Fruit fly (Drosophila melanogaster) whole organism, embryonic: ENCODE results near the gene CSN1b.

Source experiments
- Atf3 ChIP-seq: fragments of 200-800 bp; sonication (Bioruptor generic); optimal IDR thresholded peaks from 3 replicates; lab custom pipeline; 2016; ENCODE audit warnings: missing biosample characterization, missing genetic modification characterization
- Awh ChIP-seq: fragments of 200-800 bp; sonication (Bioruptor generic); IDR thresholded peaks from 2 replicates; pipeline ENCODE4, ENCODE4 v1.3.6; 2022; ENCODE audit warnings: missing biosample characterization, missing genetic modification characterization
- B-H2 ChIP-seq: fragments of 200-800 bp; sonication (Bioruptor generic); optimal IDR thresholded peaks from 2 replicates; lab custom pipeline; 2018; ENCODE audit warnings: missing biosample characterization, mild to moderate bottlenecking, missing genetic modification characterization
- CG10543 ChIP-seq: fragments of 200-800 bp; sonication (Bioruptor generic); optimal IDR thresholded peaks from 3 replicates; lab custom pipeline; 2017; ENCODE audit warnings: missing biosample characterization, mild to moderate bottlenecking, missing genetic modification characterization, moderate library complexity
- CG10654 ChIP-seq: fragments of 200-800 bp; sonication (Bioruptor generic); optimal IDR thresholded peaks from 2 replicates; lab custom pipeline; 2016; ENCODE audit warnings: missing biosample characterization, missing genetic modification characterization
- CG11247 ChIP-seq: fragments of 200-800 bp; sonication (Bioruptor generic); IDR thresholded peaks from 2 replicates; pipeline ENCODE4 v1.3.6; 2022; ENCODE audit warnings: missing biosample characterization, missing genetic modification characterization
- CG11456 ChIP-seq: fragments of 200-800 bp; sonication (Bioruptor generic); IDR thresholded peaks from 3 replicates; pipeline ENCODE4 v1.3.6; 2022; ENCODE audit warnings: missing biosample characterization, missing genetic modification characterization
- CG16815 ChIP-seq: fragments of 200-800 bp; sonication (Bioruptor generic); optimal IDR thresholded peaks from 3 replicates; lab custom pipeline; 2017; ENCODE audit warnings: missing biosample characterization, mild to moderate bottlenecking, missing genetic modification characterization
- CG17359 ChIP-seq: fragments of 200-800 bp; sonication (Bioruptor generic); optimal IDR thresholded peaks from 3 replicates; lab custom pipeline; 2018; ENCODE audit warnings: missing biosample characterization, mild to moderate bottlenecking, missing genetic modification characterization, moderate library complexity
- CG18262 ChIP-seq: fragments of 200-800 bp; optimal IDR thresholded peaks from 3 replicates; lab custom pipeline; 2019; ENCODE audit warnings: missing biosample characterization, mild to moderate bottlenecking, missing genetic modification characterization, moderate library complexity
- CG2678 ChIP-seq: fragments of 200-800 bp; sonication (Bioruptor generic); optimal IDR thresholded peaks from 3 replicates; lab custom pipeline; 2019; ENCODE audit warnings: missing biosample characterization, mild to moderate bottlenecking, missing genetic modification characterization, moderate library complexity
- CG32767 ChIP-seq: fragments of 200-800 bp; sonication (Bioruptor generic); IDR thresholded peaks from 2 replicates; pipeline ENCODE4 v1.3.6; 2022; ENCODE audit warnings: missing biosample characterization, missing genetic modification characterization
- CG3407 ChIP-seq: fragments of 200-800 bp; sonication (Bioruptor generic); optimal IDR thresholded peaks from 2 replicates; lab custom pipeline; 2018; ENCODE audit warnings: missing biosample characterization, mild to moderate bottlenecking, missing genetic modification characterization
- CG4328 ChIP-seq: fragments of 200-800 bp; sonication (Bioruptor generic); optimal IDR thresholded peaks from 3 replicates; lab custom pipeline; 2017; ENCODE audit warnings: missing biosample characterization, missing genetic modification reagents, missing genetic modification characterization
- CG4820 ChIP-seq: fragments of 200-800 bp; sonication (Bioruptor generic); optimal IDR thresholded peaks from 3 replicates; lab custom pipeline; 2016; ENCODE audit warnings: missing biosample characterization, missing genetic modification characterization
- CG6765 ChIP-seq: fragments of 200-800 bp; sonication (Bioruptor generic); optimal IDR thresholded peaks from 3 replicates; lab custom pipeline; 2017; ENCODE audit warnings: missing biosample characterization, mild to moderate bottlenecking, missing genetic modification characterization
- CG7786 ChIP-seq: fragments of 200-800 bp; sonication (Bioruptor generic); optimal IDR thresholded peaks from 2 replicates; lab custom pipeline; 2016; ENCODE audit warnings: missing biosample characterization, missing genetic modification characterization
- CG8765 ChIP-seq: fragments of 200-800 bp; sonication (Bioruptor generic); IDR thresholded peaks from 2 replicates; pipeline ENCODE4 v1.3.6; 2022; ENCODE audit warnings: missing biosample characterization, missing genetic modification characterization
- CG9876 ChIP-seq: fragments of 200-800 bp; sonication (Bioruptor generic); optimal IDR thresholded peaks from 2 replicates; lab custom pipeline; 2016; ENCODE audit warnings: missing biosample characterization, missing genetic modification characterization
- D19A ChIP-seq: fragments of 200-800 bp; optimal IDR thresholded peaks from 3 replicates; lab custom pipeline; 2019; ENCODE audit warnings: missing biosample characterization, mild to moderate bottlenecking, missing genetic modification characterization, moderate library complexity
- H15 ChIP-seq: fragments of 200-800 bp; sonication (Bioruptor generic); IDR thresholded peaks from 3 replicates; pipeline ENCODE4 v1.3.6; 2022; ENCODE audit warnings: missing biosample characterization, missing genetic modification characterization
- Hr3 ChIP-seq: fragments of 200-800 bp; sonication (Bioruptor generic); optimal IDR thresholded peaks from 3 replicates; lab custom pipeline; 2016; ENCODE audit warnings: missing biosample characterization, missing genetic modification characterization
- Med ChIP-seq: fragments of 200-800 bp; sonication (Bioruptor generic); peaks from one replicate; lab custom pipeline; 2016; ENCODE audit warnings: missing biosample characterization, missing genetic modification characterization, mild to moderate bottlenecking, inconsistent platforms, moderate library complexity
- Rx ChIP-seq: fragments of 200-800 bp; sonication (Bioruptor generic); IDR thresholded peaks from 2 replicates; pipeline ENCODE4 v1.3.6; 2022; ENCODE audit warnings: missing biosample characterization, missing genetic modification characterization
- Vsx1 ChIP-seq: fragments of 200-800 bp; sonication (Bioruptor generic); optimal IDR thresholded peaks from 2 replicates; lab custom pipeline; 2017; ENCODE audit warnings: missing biosample characterization, mild to moderate bottlenecking, missing genetic modification characterization, missing genetic modification reagents
- ato ChIP-seq: fragments of 200-800 bp; sonication (Bioruptor generic); IDR thresholded peaks from 2 replicates; pipeline ENCODE4 v1.3.6; 2022; ENCODE audit warnings: missing biosample characterization, missing genetic modification characterization; ENCODE audit not compliant: partially characterized antibody
- bigmax ChIP-seq: fragments of 200-800 bp; sonication (Bioruptor generic); optimal IDR thresholded peaks from 2 replicates; lab custom pipeline; 2018; ENCODE audit warnings: missing biosample characterization, mild to moderate bottlenecking, missing genetic modification characterization
- chif ChIP-seq, 2 experiments: fragments of 200-800 bp; sonication (Bioruptor generic); optimal IDR thresholded peaks; 3 replicates each; lab custom pipeline; 2016; ENCODE audit warnings: missing biosample characterization in 2 of 2, missing genetic modification characterization in 2 of 2
- crol ChIP-seq: fragments of 200-800 bp; sonication (Bioruptor generic); IDR thresholded peaks from 2 replicates; pipeline ENCODE4 v1.3.6; 2022; ENCODE audit warnings: missing biosample characterization, missing genetic modification characterization
- dan ChIP-seq: fragments of 200-800 bp; sonication (Bioruptor generic); IDR thresholded peaks from 2 replicates; pipeline ENCODE4 v1.3.6; 2022; ENCODE audit warnings: missing biosample characterization, missing genetic modification characterization
- danr ChIP-seq: fragments of 200-800 bp; sonication (Bioruptor generic); IDR thresholded peaks from 2 replicates; pipeline ENCODE4 v1.3.6; 2022; ENCODE audit warnings: missing biosample characterization, missing genetic modification characterization
- dpn ChIP-seq, 2 experiments: fragments of 200-800 bp; sonication (Bioruptor generic); optimal IDR thresholded peaks; 3 replicates each; lab custom pipeline; 2016; ENCODE audit warnings: missing biosample characterization in 2 of 2, missing genetic modification characterization in 2 of 2
- eyg ChIP-seq: fragments of 200-800 bp; sonication (Bioruptor generic); optimal IDR thresholded peaks from 3 replicates; lab custom pipeline; 2016; ENCODE audit warnings: missing biosample characterization, missing genetic modification characterization
- fd102C ChIP-seq: fragments of 200-800 bp; sonication (Bioruptor generic); optimal IDR thresholded peaks from 2 replicates; lab custom pipeline; 2018; ENCODE audit warnings: missing biosample characterization, mild to moderate bottlenecking, missing genetic modification characterization, moderate library complexity
- gfzf ChIP-seq: fragments of 200-800 bp; sonication (Bioruptor generic); optimal IDR thresholded peaks from 2 replicates; lab custom pipeline; 2016; ENCODE audit warnings: missing biosample characterization, mild to moderate bottlenecking, missing genetic modification characterization, moderate library complexity
- hb ChIP-seq: fragments of 200-800 bp; sonication (Bioruptor generic); IDR thresholded peaks from 3 replicates; pipeline ENCODE4 v1.3.6; 2022; ENCODE audit warnings: missing biosample characterization, missing genetic modification characterization; ENCODE audit not compliant: partially characterized antibody
- hkb ChIP-seq, 2 experiments: fragments of 200-800 bp in 1 of 2; fragments of >200 bp in 1 of 2; sonication (Bioruptor generic) in 1 of 2; IDR thresholded peaks in 1 of 2; optimal IDR thresholded peaks in 1 of 2; 2 replicates each; pipeline versions ENCODE4 v1.3.6 to Lab custom; 2017 to 2022; ENCODE audit warnings: missing biosample characterization in 1 of 2, missing genetic modification characterization in 1 of 2
- insv ChIP-seq, 2 experiments: fragments of 200-800 bp; sonication (Bioruptor generic); optimal IDR thresholded peaks; 3 replicates each; lab custom pipeline; 2016 to 2018; ENCODE audit warnings: missing biosample characterization in 2 of 2, missing genetic modification characterization in 2 of 2
- kni ChIP-seq: fragments of 200-800 bp; sonication (Bioruptor generic); optimal IDR thresholded peaks from 3 replicates; lab custom pipeline; 2017; ENCODE audit warnings: mild to moderate bottlenecking, missing biosample characterization, missing genetic modification reagents, missing genetic modification characterization
- lbe ChIP-seq: fragments of 200-800 bp; sonication (Bioruptor generic); optimal IDR thresholded peaks from 2 replicates; lab custom pipeline; 2016; ENCODE audit warnings: missing biosample characterization, mild to moderate bottlenecking, missing genetic modification characterization
- nom ChIP-seq: fragments of 200-800 bp; sonication (Bioruptor generic); optimal IDR thresholded peaks from 2 replicates; lab custom pipeline; 2017; ENCODE audit warnings: missing biosample characterization, missing genetic modification characterization, mild to moderate bottlenecking, moderate library complexity, missing genetic modification reagents
- org-1 ChIP-seq: fragments of 200-800 bp; sonication (Bioruptor generic); optimal IDR thresholded peaks from 2 replicates; lab custom pipeline; 2017; ENCODE audit warnings: missing biosample characterization, missing genetic modification characterization
- pb ChIP-seq: fragments of 200-800 bp; sonication (Bioruptor generic); optimal IDR thresholded peaks from 3 replicates; lab custom pipeline; 2016; ENCODE audit warnings: missing biosample characterization, missing genetic modification characterization
- pnt ChIP-seq: fragments of 200-800 bp; sonication (Bioruptor generic); optimal IDR thresholded peaks from 3 replicates; lab custom pipeline; 2016; ENCODE audit warnings: missing biosample characterization, missing genetic modification characterization
- sob ChIP-seq: fragments of 200-800 bp; sonication (Bioruptor generic); IDR thresholded peaks from 2 replicates; pipeline ENCODE4 v1.3.6; 2022; ENCODE audit warnings: missing biosample characterization, missing genetic modification characterization
- tgo ChIP-seq: fragments of 200-800 bp; sonication (Bioruptor generic); IDR thresholded peaks from 3 replicates; pipeline ENCODE4 v1.3.6; 2022; ENCODE audit warnings: missing biosample characterization, missing genetic modification characterization
- tx ChIP-seq: fragments of 200-800 bp; sonication (Bioruptor generic); optimal IDR thresholded peaks from 2 replicates; lab custom pipeline; 2016; ENCODE audit warnings: missing biosample characterization, missing genetic modification characterization
- wdn ChIP-seq: fragments of 200-800 bp; sonication (Bioruptor generic); IDR thresholded peaks from 2 replicates; pipeline ENCODE4 v1.3.6; 2022; ENCODE audit warnings: missing biosample characterization, missing genetic modification characterization
- yki ChIP-seq: fragments of >200 bp; optimal IDR thresholded peaks from 3 replicates; lab custom pipeline; 2018

CSN1b gene

DNA sequence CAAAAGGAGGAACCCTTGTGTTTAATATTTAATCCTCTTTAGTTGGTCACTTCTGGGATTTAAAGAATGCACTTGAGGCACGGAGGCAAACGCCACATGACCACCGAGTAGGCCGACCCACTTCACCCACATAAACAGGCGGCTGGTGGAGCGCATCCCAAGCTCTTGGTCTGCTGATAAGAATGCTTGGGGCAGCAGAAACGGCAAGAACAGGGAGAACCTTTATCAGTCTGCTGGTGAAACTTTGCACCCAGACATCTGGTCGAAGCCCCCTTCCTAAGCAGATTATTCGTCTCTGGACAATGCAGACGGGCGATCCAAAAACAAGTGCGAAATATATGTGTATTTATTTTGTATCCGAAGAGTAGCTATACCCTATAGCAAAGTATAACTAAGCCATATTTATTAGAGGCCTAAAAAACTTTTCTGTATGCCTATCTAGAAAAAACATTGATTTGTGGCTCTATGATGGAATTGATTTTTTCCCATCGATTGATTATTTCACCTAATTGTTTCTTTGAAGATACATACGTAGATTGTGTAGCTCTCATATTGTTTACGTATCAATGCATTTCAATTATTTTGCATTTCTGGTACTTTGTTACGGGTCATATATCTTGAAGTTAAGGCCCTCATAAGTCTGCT lies 15.4 kb downstream of the CSN1b start (continued):
- TF ChIP-seq Med (GFP tag; lab: Kevin White, UChicago) = peak; percentile 78
- no peak for TF ChIP-seq CG2678 (tag; lab: Kevin White, UChicago)
- no peak for TF ChIP-seq chif (GFP tag; optimal IDR thresholded peaks at IDR 0.05; lab: Kevin White, UChicago)
- TF ChIP-seq kni (GFP tag; lab: Kevin White, UChicago) = no peak
- TF ChIP-seq H15 (GFP tag; lab: Robert Waterston, UW) = no peak
- no peak for TF ChIP-seq CG10654 (GFP tag; lab: Kevin White, UChicago)
- TF ChIP-seq CG9876 = no peak
- no peak for TF ChIP-seq bigmax
- 0 out of 2 replicates have a peak, but pooled peaks have one; percentile 5 for TF ChIP-seq sob (GFP tag; lab: Robert Waterston, UW)
- no peak for TF ChIP-seq ato (GFP tag; lab: Robert Waterston, UW)
- TF ChIP-seq CG18262 (tag; lab: Kevin White, UChicago) = no peak
- TF ChIP-seq nom (GFP tag; lab: Kevin White, UChicago) = peak; percentile 89
- no peak for TF ChIP-seq CG3407 (GFP tag; lab: Kevin White, UChicago)
- peak; percentile 64 for TF ChIP-seq D19A
- TF ChIP-seq B-H2 (GFP tag; lab: Kevin White, UChicago) = no peak
- no peak for TF ChIP-seq lbe (GFP tag; lab: Kevin White, UChicago)
- TF ChIP-seq eyg (GFP tag; lab: Kevin White, UChicago) = no peak
- no peak for TF ChIP-seq CG7786 (GFP tag; lab: Kevin White, UChicago)
- TF ChIP-seq CG8765 (GFP tag; lab: Robert Waterston, UW) = no peak
- no peak for TF ChIP-seq CG6765 (GFP tag; lab: Kevin White, UChicago)
- no peak for TF ChIP-seq hb (GFP tag; lab: Robert Waterston, UW)

dm6 chr3L:18881613-18882012 lies 23.1 kb downstream of the CSN1b start:
- TF ChIP-seq CG4328 = peak; percentile 93
- TF ChIP-seq fd102C (GFP tag; lab: Kevin White, UChicago) = no peak
- no peak for TF ChIP-seq wdn (GFP tag; lab: Robert Waterston, UW)
- TF ChIP-seq CG11247 (GFP tag; lab: Robert Waterston, UW) = no peak
- peak; percentile 12 for TF ChIP-seq D19A
- peak; percentile 58 for TF ChIP-seq org-1 (GFP tag; lab: Kevin White, UChicago)
- TF ChIP-seq, all 482 proteins: peak for 3

DNA sequence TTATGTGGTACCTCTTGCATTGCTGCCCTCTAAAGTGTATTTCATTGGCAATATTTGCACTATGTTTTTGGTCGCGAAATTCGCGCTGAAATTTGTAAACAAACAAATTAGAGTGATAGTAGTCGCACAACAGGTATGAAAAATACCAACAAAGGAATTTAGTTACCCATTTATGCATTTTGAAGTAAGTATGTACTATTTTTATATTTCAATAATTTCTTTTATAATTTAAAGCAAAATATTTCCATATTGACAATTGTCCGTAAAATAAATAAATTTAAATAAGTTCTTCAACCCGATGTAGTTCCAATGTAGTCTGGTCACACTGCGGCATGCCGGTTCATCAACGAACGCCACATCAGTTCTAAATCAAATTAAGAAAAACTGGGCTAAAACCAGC lies 32.3 kb downstream of the CSN1b start, which contains the start of the genes Rad9 and Uggt:
Rad9 (minus strand) TSS at position 114 of the 400 bp plus-strand sequence.
Uggt (plus strand) TSS at position 308 of the 400 bp plus-strand sequence.
- TF ChIP-seq CG10543 (GFP tag; lab: Kevin White, UChicago) = no peak
- peak; percentile 7 for TF ChIP-seq Hr3
- no peak for TF ChIP-seq CG6765 (GFP tag; lab: Kevin White, UChicago)
- no peak for TF ChIP-seq CG32767 (GFP tag; lab: Robert Waterston, UW)
- no peak for TF ChIP-seq CG11456 (GFP tag; lab: Robert Waterston, UW)
- TF ChIP-seq Awh (GFP tag; lab: Robert Waterston, UW) = no peak
- no peak for TF ChIP-seq tx (GFP tag; lab: Kevin White, UChicago)
- TF ChIP-seq CG17359 = peak; percentile 6
- TF ChIP-seq Vsx1 (GFP tag; lab: Kevin White, UChicago) = no peak
- no peak for TF ChIP-seq crol
- TF ChIP-seq pnt (GFP tag; lab: Kevin White, UChicago) = no peak
- TF ChIP-seq tgo (GFP tag; lab: Robert Waterston, UW) = no peak
- no peak for TF ChIP-seq pb
- TF ChIP-seq insv (GFP tag; optimal IDR thresholded peaks at IDR 0.05; lab: Kevin White, UChicago) = no peak
- TF ChIP-seq gfzf (GFP tag; lab: Kevin White, UChicago) = peak; percentile 57
- TF ChIP-seq danr (GFP tag; lab: Robert Waterston, UW) = no peak
- TF ChIP-seq Atf3 (GFP tag; lab: Kevin White, UChicago) = no peak
- no peak for TF ChIP-seq dpn (GFP tag; optimal IDR thresholded peaks at IDR 0.05; lab: Kevin White, UChicago)
- TF ChIP-seq dan = no peak
- no peak for TF ChIP-seq Rx (GFP tag; lab: Robert Waterston, UW)
- TF ChIP-seq hkb (optimal IDR thresholded peaks at IDR 0.05; lab: Kevin White, UChicago) = no peak
- 0 out of 2 replicates have a peak, but pooled peaks have one; percentile 14 for TF ChIP-seq hkb (GFP tag; IDR thresholded peaks at IDR 0.05; lab: Robert Waterston, UW)
- no peak for TF ChIP-seq yki (lab: Kevin White, UChicago)
- no peak for TF ChIP-seq CG16815 (GFP tag; lab: Kevin White, UChicago)
- no peak for TF ChIP-seq CG4820
